Worm (Caenorhabditis elegans) whole organism, L4/young adult: ENCODE results near the gene stau-1.

ENCODE experiments used
- W03F9.2 ChIP-seq: fragments of 150-350 bp; optimal IDR thresholded peaks from 2 replicates; lab custom pipeline; 2014; ENCODE audit warnings: missing biosample characterization, missing genetic modification characterization
- dao-5 ChIP-seq: sonication (generic microtip); optimal IDR thresholded peaks from 2 replicates; lab custom pipeline; 2016; ENCODE audit warnings: missing genotype, missing genetic modification characterization, moderate library complexity, missing compliant biosample characterization
- him-1 ChIP-seq: sonication (generic microtip); optimal IDR thresholded peaks from 2 replicates; lab custom pipeline; 2016; ENCODE audit warnings: missing genotype, missing genetic modification reagents, missing genetic modification characterization, missing compliant biosample characterization

DNA sequence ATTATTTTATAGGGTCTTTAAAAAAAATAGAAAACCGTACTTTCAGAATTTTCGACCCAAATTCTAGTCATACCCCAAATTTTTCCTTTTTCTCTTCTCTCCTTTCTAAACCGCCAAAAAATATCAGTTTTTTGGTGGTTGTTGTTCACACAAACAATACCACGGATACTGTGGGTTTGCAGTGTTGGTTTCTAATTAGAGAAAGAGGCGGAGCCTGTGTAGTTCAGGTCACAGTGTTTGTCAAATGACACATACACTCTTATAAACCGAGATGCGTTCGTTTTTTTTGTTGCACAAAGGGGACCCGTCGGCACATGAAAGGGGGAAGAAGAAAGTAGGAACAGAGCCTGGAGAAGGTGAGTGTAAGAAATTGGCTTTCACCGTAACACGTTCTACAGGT, 37.1 kb upstream of the stau-1 start, which contains the start of gene lim-6:
- TF ChIP-seq W03F9.2 (tag; lab: Kevin White, UChicago) (no peak), him-1 (tag; lab: Kevin White, UChicago) (no peak), dao-5 (tag; lab: Kevin White, UChicago) (no peak)
